Worm (Caenorhabditis elegans): ENCODE measurements around the gene srw-143.

DNA sequence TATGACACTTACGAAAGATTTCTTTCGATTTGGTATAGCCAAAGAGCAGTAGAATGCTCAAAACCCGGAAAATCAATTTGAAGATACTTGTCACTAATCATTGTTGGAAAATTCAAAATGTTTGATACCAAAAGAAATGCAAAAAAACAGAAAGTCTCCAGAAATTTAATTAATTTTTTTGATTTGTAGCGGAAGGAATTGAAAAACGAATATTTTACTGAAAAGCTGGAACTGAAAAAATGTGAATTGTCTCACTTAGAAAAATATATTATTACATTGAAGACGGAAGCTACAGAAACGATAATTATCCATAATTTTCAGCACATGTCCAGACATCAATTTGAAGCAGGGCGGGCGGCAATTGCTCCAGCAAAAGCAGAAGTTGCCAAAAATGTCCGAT, 21.7 kb upstream of the srw-143 start, which contains the start of gene srw-138:
- TF ChIP-seq unc-39 (tag; optimal IDR thresholded peaks at IDR 0.05) (no peak), hlh-1 (tag; optimal IDR thresholded peaks at IDR 0.05) (no peak), pha-4 (tag; optimal IDR thresholded peaks at IDR 0.05) (no peak), mep-1 (tag; optimal IDR thresholded peaks at IDR 0.05) (no peak), snpc-4 (tag; optimal IDR thresholded peaks at IDR 0.05) (no peak)
